Worm (Caenorhabditis elegans): ENCODE data around the gene F40G12.7.

DNA sequence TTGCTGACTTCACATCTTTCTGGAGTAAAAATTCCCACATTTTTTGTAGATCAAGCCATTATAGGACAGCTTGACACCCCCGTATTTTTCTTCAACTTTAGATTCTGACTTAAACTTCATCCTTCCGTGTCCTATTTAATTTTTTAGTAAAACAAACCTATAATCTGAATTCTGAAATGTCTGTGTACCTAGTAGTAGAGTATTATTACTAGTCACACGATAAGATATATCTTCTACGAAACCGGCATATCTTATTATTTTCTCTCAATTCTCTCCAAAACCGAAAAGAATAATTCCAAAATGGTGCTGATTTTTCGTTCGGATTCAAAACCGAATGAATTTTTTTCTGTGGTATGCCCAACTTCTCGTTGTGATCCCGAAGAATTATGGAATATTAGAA, 20.0 kb downstream of the F40G12.7 start, which contains the start of gene F14D7.9:
- TF ChIP-seq alr-1 (tag; optimal IDR thresholded peaks at IDR 0.05), result no peak
- no peak for TF ChIP-seq lin-39 (tag; optimal IDR thresholded peaks at IDR 0.05)
- TF ChIP-seq unc-39 (tag; optimal IDR thresholded peaks at IDR 0.05), result no peak
- TF ChIP-seq sem-4 (tag; optimal IDR thresholded peaks at IDR 0.05), result no peak
- TF ChIP-seq nhr-11 (tag; optimal IDR thresholded peaks at IDR 0.05), result no peak
- TF ChIP-seq peb-1 (tag; optimal IDR thresholded peaks at IDR 0.05), result no peak
- no peak for TF ChIP-seq unc-62 (GFP tag; optimal IDR thresholded peaks at IDR 0.05)
- TF ChIP-seq nhr-12 (tag; optimal IDR thresholded peaks at IDR 0.05), result no peak
- no peak for TF ChIP-seq aly-2 (tag; optimal IDR thresholded peaks at IDR 0.05)
- no peak for TF ChIP-seq ztf-4 (tag; optimal IDR thresholded peaks at IDR 0.05)
- no peak for TF ChIP-seq mdl-1 (tag; optimal IDR thresholded peaks at IDR 0.05)
- no peak for TF ChIP-seq sma-9 (GFP tag; optimal IDR thresholded peaks at IDR 0.05)
- TF ChIP-seq sma-9 (tag; optimal IDR thresholded peaks at IDR 0.05), result no peak
